Worm (Caenorhabditis elegans): ENCODE data around the gene sru-28.

DNA sequence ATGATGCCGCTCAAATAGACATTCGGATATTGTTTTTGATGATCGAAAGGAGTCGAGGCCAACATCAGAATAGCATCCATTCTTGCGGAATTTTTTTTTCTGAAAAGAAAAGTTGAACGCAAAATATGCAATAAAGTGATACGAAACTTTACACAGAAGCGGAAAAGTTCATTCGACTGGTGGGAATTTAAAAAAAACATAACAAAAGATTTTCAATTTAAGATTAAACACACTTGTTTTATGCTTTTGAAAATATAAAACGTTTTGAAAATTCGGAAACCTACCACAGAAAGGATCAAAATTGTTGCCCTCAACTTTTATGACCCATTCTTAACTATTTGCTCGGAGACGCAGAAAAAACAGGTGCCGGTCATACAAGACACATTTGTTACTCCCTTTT, 30.9 kb downstream of the sru-28 start, which contains the start of gene K02H11.9:
- TF ChIP-seq arid-1 (GFP tag; conservative IDR thresholded peaks at IDR 0.05) (no peak), ceh-82 (tag; optimal IDR thresholded peaks at IDR 0.05) (no peak), unc-62 (GFP tag; optimal IDR thresholded peaks at IDR 0.05 in 1 of 2) (no peak), unc-62 (tag; optimal IDR thresholded peaks at IDR 0.05) (no peak), ama-1 (optimal IDR thresholded peaks at IDR 0.05) (no peak), egl-27 (tag; optimal IDR thresholded peaks at IDR 0.05) (no peak), jun-1 (tag; optimal IDR thresholded peaks at IDR 0.05) (no peak), unc-39 (tag; optimal IDR thresholded peaks at IDR 0.05) (no peak), Y5F2A.4 (GFP tag; optimal IDR thresholded peaks at IDR 0.05) (no peak), nhr-237 (tag; optimal IDR thresholded peaks at IDR 0.05) (no peak), nhr-28 (tag; optimal IDR thresholded peaks at IDR 0.05) (no peak)

Data from whole organism, L4 larva.